Fruit fly (Drosophila melanogaster): ENCODE results near the gene CG46509.
"Not testable (repeated sequence)": the region's sequence is repeated elsewhere in the genome, so short reads cannot be mapped to it uniquely, and the experiment has no call there.

- not testable (repeated sequence) for TF ChIP-seq CG31627 (GFP tag; optimal IDR thresholded peaks at IDR 0.05); ss (GFP tag; optimal IDR thresholded peaks at IDR 0.05); vri (GFP tag; optimal IDR thresholded peaks at IDR 0.05); CG8632 (GFP tag; optimal IDR thresholded peaks at IDR 0.05); CG15336 (GFP tag; IDR thresholded peaks at IDR 0.05); Met (GFP tag; optimal IDR thresholded peaks at IDR 0.05)
Measured at dm6 chrX:22167355-22167754, 5.1 kb upstream of the CG46509 start, which contains the start of gene CG46508.
